Fruit fly (Drosophila melanogaster) whole organism, prepupa: Measurements from ENCODE around the gene MtnE.

Experiments
- Blimp-1 ChIP-seq: fragments of 200-800 bp; sonication (Bioruptor generic); optimal IDR thresholded peaks from 3 replicates; lab custom pipeline; 2017; ENCODE audit warnings: missing biosample characterization, missing genetic modification characterization, mild to moderate bottlenecking, moderate library complexity, missing genetic modification reagents
- CG10631 ChIP-seq: fragments of 200-800 bp; sonication (Bioruptor generic); optimal IDR thresholded peaks from 2 replicates; lab custom pipeline; 2016; ENCODE audit warnings: missing biosample characterization, missing genetic modification characterization
- CG10669 ChIP-seq: fragments of 200-800 bp; sonication (Bioruptor generic); optimal IDR thresholded peaks from 3 replicates; lab custom pipeline; 2018; ENCODE audit warnings: missing biosample characterization, mild to moderate bottlenecking, missing genetic modification characterization, moderate library complexity
- CG11294 ChIP-seq: fragments of 200-800 bp; sonication (Bioruptor generic); IDR thresholded peaks from 2 replicates; pipeline ENCODE4 v1.3.6; 2022; ENCODE audit warnings: missing biosample characterization, missing genetic modification characterization
- CG11762 ChIP-seq: fragments of 200-800 bp; sonication (Bioruptor generic); optimal IDR thresholded peaks from 3 replicates; lab custom pipeline; 2016; ENCODE audit warnings: missing biosample characterization, missing genetic modification characterization; ENCODE audit not compliant: insufficient read depth
- CG11902 ChIP-seq: fragments of 200-800 bp; sonication (Bioruptor generic); optimal IDR thresholded peaks from 3 replicates; lab custom pipeline; 2016; ENCODE audit warnings: missing biosample characterization, missing genetic modification characterization
- CG15336 ChIP-seq: fragments of 200-800 bp; sonication (Bioruptor generic); IDR thresholded peaks from 2 replicates; pipeline ENCODE4 v1.3.6; 2022; ENCODE audit warnings: missing biosample characterization, missing genetic modification characterization
- CG16779 ChIP-seq: fragments of 200-800 bp; sonication (Bioruptor generic); optimal IDR thresholded peaks from 3 replicates; lab custom pipeline; 2017; ENCODE audit warnings: missing biosample characterization, mild to moderate bottlenecking, missing genetic modification characterization
- CG3032 ChIP-seq: fragments of 200-800 bp; optimal IDR thresholded peaks from 2 replicates; lab custom pipeline; 2019; ENCODE audit warnings: missing biosample characterization, mild to moderate bottlenecking, missing genetic modification characterization, moderate library complexity
- CG31627 ChIP-seq: fragments of 200-800 bp; sonication (Bioruptor generic); optimal IDR thresholded peaks from 3 replicates; lab custom pipeline; 2016; ENCODE audit warnings: missing biosample characterization, missing genetic modification characterization
- CG32006 ChIP-seq: fragments of 200-800 bp; sonication (Bioruptor generic); optimal IDR thresholded peaks from 3 replicates; lab custom pipeline; 2017; ENCODE audit warnings: missing biosample characterization, mild to moderate bottlenecking, missing genetic modification characterization
- CG34406 ChIP-seq: fragments of 200-800 bp; sonication (Bioruptor generic); optimal IDR thresholded peaks from 3 replicates; lab custom pipeline; 2016; ENCODE audit warnings: missing biosample characterization, missing genetic modification characterization
- CG3919 ChIP-seq: fragments of 200-800 bp; sonication (Bioruptor generic); optimal IDR thresholded peaks from 3 replicates; lab custom pipeline; 2016; ENCODE audit warnings: missing biosample characterization, missing genetic modification characterization
- CG4318 ChIP-seq: fragments of 200-800 bp; sonication (Bioruptor generic); optimal IDR thresholded peaks from 3 replicates; lab custom pipeline; 2017; ENCODE audit warnings: missing biosample characterization, mild to moderate bottlenecking, missing genetic modification characterization
- CG6163 ChIP-seq: fragments of 200-800 bp; sonication (Bioruptor generic); IDR thresholded peaks from 3 replicates; pipeline ENCODE4 v1.3.6; 2022; ENCODE audit warnings: missing biosample characterization, missing genetic modification characterization
- CG6276 ChIP-seq: fragments of 200-800 bp; sonication (Bioruptor generic); optimal IDR thresholded peaks from 2 replicates; lab custom pipeline; 2017; ENCODE audit warnings: missing biosample characterization, mild to moderate bottlenecking, missing genetic modification characterization
- CG6792 ChIP-seq: fragments of 200-800 bp; sonication (Bioruptor generic); optimal IDR thresholded peaks from 3 replicates; lab custom pipeline; 2016; ENCODE audit warnings: missing biosample characterization, missing genetic modification characterization
- CG6854 ChIP-seq: fragments of 200-800 bp; sonication (Bioruptor generic); optimal IDR thresholded peaks from 2 replicates; lab custom pipeline; 2017; ENCODE audit warnings: missing biosample characterization, mild to moderate bottlenecking, missing genetic modification characterization
- CG7368 ChIP-seq: fragments of 200-800 bp; sonication (Bioruptor generic); optimal IDR thresholded peaks from 3 replicates; lab custom pipeline; 2016; ENCODE audit warnings: missing biosample characterization, missing genetic modification characterization
- CG8119 ChIP-seq: fragments of 200-800 bp; sonication (Bioruptor generic); IDR thresholded peaks from 3 replicates; pipeline ENCODE4 v1.3.6; 2022; ENCODE audit warnings: missing biosample characterization, missing genetic modification characterization
- CG8632 ChIP-seq: fragments of 200-800 bp; sonication (Bioruptor generic); optimal IDR thresholded peaks from 3 replicates; lab custom pipeline; 2016; ENCODE audit warnings: missing biosample characterization, missing genetic modification characterization
- CG9139 ChIP-seq: fragments of 200-800 bp; sonication (Bioruptor generic); optimal IDR thresholded peaks from 3 replicates; lab custom pipeline; 2017; ENCODE audit warnings: missing biosample characterization, mild to moderate bottlenecking, missing genetic modification characterization
- Eip75B ChIP-seq: fragments of 200-800 bp; sonication (Bioruptor generic); optimal IDR thresholded peaks from 3 replicates; lab custom pipeline; 2016; ENCODE audit warnings: missing biosample characterization, missing genetic modification characterization
- Eip78C ChIP-seq: fragments of 200-800 bp; sonication (Bioruptor generic); peaks from one replicate; lab custom pipeline; 2016; ENCODE audit warnings: missing biosample characterization, missing genetic modification characterization
- Eip93F ChIP-seq: fragments of 200-800 bp; sonication (Bioruptor generic); optimal IDR thresholded peaks from 2 replicates; lab custom pipeline; 2016; ENCODE audit warnings: missing biosample characterization, mild to moderate bottlenecking, missing genetic modification characterization
- Ets21C ChIP-seq: fragments of 200-800 bp; sonication (Bioruptor generic); optimal IDR thresholded peaks from 3 replicates; lab custom pipeline; 2016; ENCODE audit warnings: missing biosample characterization, missing genetic modification characterization
- Ets96B ChIP-seq: fragments of 200-800 bp; optimal IDR thresholded peaks from 2 replicates; lab custom pipeline; 2019; ENCODE audit warnings: missing biosample characterization, mild to moderate bottlenecking, missing genetic modification characterization, moderate library complexity
- Gug ChIP-seq: fragments of 200-800 bp; sonication (Bioruptor generic); IDR thresholded peaks from 2 replicates; pipeline ENCODE4 v1.3.6; 2022; ENCODE audit warnings: missing biosample characterization, missing genetic modification characterization
- Hr38 ChIP-seq: sonication (Bioruptor generic); optimal IDR thresholded peaks from 2 replicates; lab custom pipeline; 2016; ENCODE audit warnings: missing biosample characterization, missing genetic modification characterization
- Hr39 ChIP-seq: fragments of 200-800 bp; sonication (Bioruptor generic); optimal IDR thresholded peaks from 2 replicates; lab custom pipeline; 2016; ENCODE audit warnings: missing biosample characterization, missing genetic modification characterization
- Hr4 ChIP-seq: fragments of 200-800 bp; sonication (Bioruptor generic); optimal IDR thresholded peaks from 3 replicates; lab custom pipeline; 2016; ENCODE audit warnings: missing biosample characterization, missing genetic modification characterization
- Lpt ChIP-seq: fragments of 200-800 bp; sonication (Bioruptor generic); optimal IDR thresholded peaks from 3 replicates; lab custom pipeline; 2016; ENCODE audit warnings: missing biosample characterization, missing genetic modification characterization
- OdsH ChIP-seq: fragments of 200-800 bp; sonication (Bioruptor generic); optimal IDR thresholded peaks from 3 replicates; lab custom pipeline; 2016; ENCODE audit warnings: missing biosample characterization, missing genetic modification characterization
- Sox102F ChIP-seq: fragments of 200-800 bp; sonication (Bioruptor generic); optimal IDR thresholded peaks from 2 replicates; lab custom pipeline; 2016; ENCODE audit warnings: missing biosample characterization, mild to moderate bottlenecking, missing genetic modification characterization
- Sox14 ChIP-seq: fragments of 200-800 bp; sonication (Bioruptor generic); optimal IDR thresholded peaks from 3 replicates; lab custom pipeline; 2016; ENCODE audit warnings: missing biosample characterization, missing genetic modification characterization
- Sox15 ChIP-seq: fragments of 200-800 bp; sonication (Bioruptor generic); optimal IDR thresholded peaks from 3 replicates; lab custom pipeline; 2016; ENCODE audit warnings: missing biosample characterization, missing genetic modification characterization
- achi ChIP-seq: fragments of 200-800 bp; sonication (Bioruptor generic); optimal IDR thresholded peaks from 3 replicates; lab custom pipeline; 2016; ENCODE audit warnings: missing biosample characterization, missing genetic modification characterization
- acj6 ChIP-seq: fragments of 200-800 bp; sonication (Bioruptor generic); optimal IDR thresholded peaks from 3 replicates; lab custom pipeline; 2016; ENCODE audit warnings: missing biosample characterization, missing genetic modification characterization
- cyc ChIP-seq: fragments of 200-800 bp; sonication (Bioruptor generic); optimal IDR thresholded peaks from 3 replicates; lab custom pipeline; 2016; ENCODE audit warnings: missing biosample characterization, missing genetic modification characterization
- dac ChIP-seq: fragments of 200-800 bp; sonication (Bioruptor generic); optimal IDR thresholded peaks from 2 replicates; lab custom pipeline; 2017; ENCODE audit warnings: missing biosample characterization, mild to moderate bottlenecking, missing genetic modification characterization
- esn ChIP-seq: fragments of 200-800 bp; sonication (Bioruptor generic); optimal IDR thresholded peaks from 2 replicates; lab custom pipeline; 2016; ENCODE audit warnings: missing biosample characterization, mild to moderate bottlenecking, missing genetic modification characterization, moderate library complexity
- fd59A ChIP-seq: fragments of 200-800 bp; sonication (Bioruptor generic); optimal IDR thresholded peaks from 2 replicates; lab custom pipeline; 2017; ENCODE audit warnings: missing biosample characterization, mild to moderate bottlenecking, missing genetic modification characterization, missing genetic modification reagents
- fd85E ChIP-seq: fragments of 200-800 bp; sonication (Bioruptor generic); optimal IDR thresholded peaks from 3 replicates; lab custom pipeline; 2016; ENCODE audit warnings: missing biosample characterization, missing genetic modification characterization
- fkh ChIP-seq: fragments of 200-800 bp; sonication (Bioruptor generic); optimal IDR thresholded peaks from 3 replicates; lab custom pipeline; 2017; ENCODE audit warnings: missing biosample characterization, mild to moderate bottlenecking, missing genetic modification characterization, moderate library complexity
- lz ChIP-seq: fragments of 200-800 bp; sonication (Bioruptor generic); optimal IDR thresholded peaks from 3 replicates; lab custom pipeline; 2016; ENCODE audit warnings: missing biosample characterization, missing genetic modification characterization
- net ChIP-seq: fragments of 200-800 bp; sonication (Bioruptor generic); optimal IDR thresholded peaks from 3 replicates; lab custom pipeline; 2016; ENCODE audit warnings: missing biosample characterization, missing genetic modification characterization
- pdm3 ChIP-seq: fragments of 200-800 bp; sonication (Bioruptor generic); optimal IDR thresholded peaks from 3 replicates; lab custom pipeline; 2016; ENCODE audit warnings: missing biosample characterization, missing genetic modification characterization
- salr ChIP-seq, 2 experiments: fragments of 200-800 bp; sonication (Bioruptor generic); optimal IDR thresholded peaks; 3 replicates each; lab custom pipeline; 2016 to 2018; ENCODE audit warnings: missing biosample characterization in 2 of 2, missing genetic modification characterization in 2 of 2, mild to moderate bottlenecking in 1 of 2
- spab ChIP-seq: fragments of 200-800 bp; sonication (Bioruptor generic); optimal IDR thresholded peaks from 2 replicates; lab custom pipeline; 2017; ENCODE audit warnings: missing biosample characterization, mild to moderate bottlenecking, missing genetic modification characterization, missing genetic modification reagents
- ss ChIP-seq, 2 experiments: fragments of 200-800 bp; sonication (Bioruptor generic); optimal IDR thresholded peaks; 2 replicates in 1 of 2; 3 replicates in 1 of 2; lab custom pipeline; 2017 to 2018; ENCODE audit warnings: mild to moderate bottlenecking in 2 of 2, missing biosample characterization in 2 of 2, missing genetic modification characterization in 2 of 2, moderate library complexity in 1 of 2
- svp ChIP-seq: fragments of 200-800 bp; sonication (Bioruptor generic); peaks from one replicate; lab custom pipeline; 2016; ENCODE audit warnings: missing biosample characterization, missing genetic modification characterization
- topi ChIP-seq: fragments of 200-800 bp; sonication (Bioruptor generic); optimal IDR thresholded peaks from 3 replicates; lab custom pipeline; 2016; ENCODE audit warnings: missing biosample characterization, missing genetic modification characterization
- vri ChIP-seq: fragments of 200-800 bp; sonication (Bioruptor generic); optimal IDR thresholded peaks from 3 replicates; lab custom pipeline; 2016; ENCODE audit warnings: missing biosample characterization, mild to moderate bottlenecking, missing genetic modification characterization

MtnE gene

DNA sequence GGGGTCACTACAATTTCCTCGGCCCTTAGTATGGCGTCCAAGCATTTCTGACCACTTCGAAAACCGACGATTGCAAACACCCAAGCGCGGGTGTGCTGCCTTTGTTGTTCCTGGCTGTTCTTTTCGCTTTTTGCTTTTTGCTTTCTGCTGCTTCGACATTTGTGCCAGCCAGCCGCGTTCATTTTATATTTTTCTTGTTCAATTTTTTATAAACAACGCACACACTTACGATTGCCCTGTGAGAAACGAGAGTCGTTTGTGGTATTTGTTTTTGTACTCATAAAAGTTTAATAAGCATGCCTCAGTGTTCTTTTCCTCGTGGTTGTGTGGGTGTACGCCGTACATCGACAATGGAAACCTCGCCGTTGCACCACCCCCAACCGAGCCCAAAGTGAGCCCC, 13.3 kb upstream of the MtnE start:
- no peak for TF ChIP-seq topi
- no peak for TF ChIP-seq Sox102F (GFP tag; lab: Kevin White, UChicago)
- TF ChIP-seq CG6163 (GFP tag; lab: Robert Waterston, UW), result peak; percentile 58; the same call in 2 of the 3 replicates
- no peak for TF ChIP-seq fd59A (GFP tag; lab: Kevin White, UChicago)
- TF ChIP-seq net, result no peak
- TF ChIP-seq vri (GFP tag; lab: Kevin White, UChicago), result no peak
- 0 out of 2 replicates have a peak, but pooled peaks have one; percentile 13 for TF ChIP-seq CG15336
- TF ChIP-seq Blimp-1 (GFP tag; lab: Kevin White, UChicago), result no peak
- TF ChIP-seq CG6792 (GFP tag; lab: Kevin White, UChicago), result no peak
- no peak for TF ChIP-seq CG9139 (GFP tag; lab: Kevin White, UChicago)
- no peak for TF ChIP-seq Gug
- no peak for TF ChIP-seq CG32006 (GFP tag; lab: Kevin White, UChicago)
- no peak for TF ChIP-seq Eip78C
- no peak for TF ChIP-seq fkh (GFP tag; lab: Kevin White, UChicago)
- no peak for TF ChIP-seq CG11902 (GFP tag; lab: Kevin White, UChicago)
- no peak for TF ChIP-seq Ets21C (GFP tag; lab: Kevin White, UChicago)
- no peak for TF ChIP-seq Sox15 (GFP tag; lab: Kevin White, UChicago)
- TF ChIP-seq CG4318 (GFP tag; lab: Kevin White, UChicago), result no peak
- no peak for TF ChIP-seq CG10669 (GFP tag; lab: Kevin White, UChicago)
- TF ChIP-seq salr (GFP tag; optimal IDR thresholded peaks at IDR 0.05; lab: Kevin White, UChicago), result no peak
- no peak for TF ChIP-seq dac
- TF ChIP-seq CG8119 (GFP tag; lab: Robert Waterston, UW), result 0 out of 3 replicates have a peak, but pooled peaks have one; percentile 23
- peak; percentile 46 to 70 for TF ChIP-seq ss (GFP tag; optimal IDR thresholded peaks at IDR 0.05; lab: Kevin White, UChicago)
- peak; percentile 12 for TF ChIP-seq spab (GFP tag; lab: Kevin White, UChicago)
- no peak for TF ChIP-seq Ets96B (tag; lab: Kevin White, UChicago)
- no peak for TF ChIP-seq fd85E
- TF ChIP-seq CG34406 (GFP tag; lab: Kevin White, UChicago), result no peak
- no peak for TF ChIP-seq cyc (GFP tag; lab: Kevin White, UChicago)
- TF ChIP-seq acj6 (GFP tag; lab: Kevin White, UChicago), result no peak
- no peak for TF ChIP-seq achi (GFP tag; lab: Kevin White, UChicago)
- TF ChIP-seq OdsH (GFP tag; lab: Kevin White, UChicago), result no peak
- TF ChIP-seq Lpt (GFP tag; lab: Kevin White, UChicago), result no peak
- peak; percentile 20 for TF ChIP-seq Sox14 (GFP tag; lab: Kevin White, UChicago)
- no peak for TF ChIP-seq Hr4
- TF ChIP-seq CG6276, result no peak
- TF ChIP-seq CG6854 (GFP tag; lab: Kevin White, UChicago), result no peak
- no peak for TF ChIP-seq CG7368
- TF ChIP-seq CG10631, result no peak
- no peak for TF ChIP-seq lz (GFP tag; lab: Kevin White, UChicago)
- no peak for TF ChIP-seq CG3032
- no peak for TF ChIP-seq CG11294
- TF ChIP-seq Hr39 (GFP tag; lab: Kevin White, UChicago), result no peak
- no peak for TF ChIP-seq Eip75B (GFP tag; lab: Kevin White, UChicago)
- no peak for TF ChIP-seq CG31627 (GFP tag; lab: Kevin White, UChicago)
- TF ChIP-seq CG8632 (GFP tag; lab: Kevin White, UChicago), result no peak
- TF ChIP-seq pdm3 (GFP tag; lab: Kevin White, UChicago), result no peak
- TF ChIP-seq CG11762 (GFP tag; lab: Kevin White, UChicago), result no peak
- no peak for TF ChIP-seq svp
- peak; percentile 17 for TF ChIP-seq CG16779 (tag; lab: Kevin White, UChicago)
- no peak for TF ChIP-seq CG3919 (GFP tag; lab: Kevin White, UChicago)
- no peak for TF ChIP-seq esn (GFP tag; lab: Kevin White, UChicago)
- no peak for TF ChIP-seq Hr38 (GFP tag; lab: Kevin White, UChicago)
- TF ChIP-seq Eip93F, result no peak
